Fruit fly (Drosophila melanogaster) whole organism, prepupa: ENCODE data around the gene NimB2.

ENCODE experiments used
- CG10631 ChIP-seq: fragments of 200-800 bp; sonication (Bioruptor generic); optimal IDR thresholded peaks from 2 replicates; lab custom pipeline; 2016; ENCODE audit warnings: missing biosample characterization, missing genetic modification characterization
- CG10669 ChIP-seq: fragments of 200-800 bp; sonication (Bioruptor generic); optimal IDR thresholded peaks from 3 replicates; lab custom pipeline; 2018; ENCODE audit warnings: missing biosample characterization, mild to moderate bottlenecking, missing genetic modification characterization, moderate library complexity
- CG11294 ChIP-seq: fragments of 200-800 bp; sonication (Bioruptor generic); IDR thresholded peaks from 2 replicates; pipeline ENCODE4 v1.3.6; 2022; ENCODE audit warnings: missing biosample characterization, missing genetic modification characterization
- CG11762 ChIP-seq: fragments of 200-800 bp; sonication (Bioruptor generic); optimal IDR thresholded peaks from 3 replicates; lab custom pipeline; 2016; ENCODE audit warnings: missing biosample characterization, missing genetic modification characterization; ENCODE audit not compliant: insufficient read depth
- CG15336 ChIP-seq: fragments of 200-800 bp; sonication (Bioruptor generic); IDR thresholded peaks from 2 replicates; pipeline ENCODE4 v1.3.6; 2022; ENCODE audit warnings: missing biosample characterization, missing genetic modification characterization
- CG1621 ChIP-seq: fragments of 200-800 bp; sonication (Bioruptor generic); optimal IDR thresholded peaks from 3 replicates; lab custom pipeline; 2018; ENCODE audit warnings: missing biosample characterization, mild to moderate bottlenecking, missing genetic modification characterization
- CG16779 ChIP-seq: fragments of 200-800 bp; sonication (Bioruptor generic); optimal IDR thresholded peaks from 3 replicates; lab custom pipeline; 2017; ENCODE audit warnings: missing biosample characterization, mild to moderate bottlenecking, missing genetic modification characterization
- CG3032 ChIP-seq: fragments of 200-800 bp; optimal IDR thresholded peaks from 2 replicates; lab custom pipeline; 2019; ENCODE audit warnings: missing biosample characterization, mild to moderate bottlenecking, missing genetic modification characterization, moderate library complexity
- CG32006 ChIP-seq: fragments of 200-800 bp; sonication (Bioruptor generic); optimal IDR thresholded peaks from 3 replicates; lab custom pipeline; 2017; ENCODE audit warnings: missing biosample characterization, mild to moderate bottlenecking, missing genetic modification characterization
- CG4318 ChIP-seq: fragments of 200-800 bp; sonication (Bioruptor generic); optimal IDR thresholded peaks from 3 replicates; lab custom pipeline; 2017; ENCODE audit warnings: missing biosample characterization, mild to moderate bottlenecking, missing genetic modification characterization
- CG6163 ChIP-seq: fragments of 200-800 bp; sonication (Bioruptor generic); IDR thresholded peaks from 3 replicates; pipeline ENCODE4 v1.3.6; 2022; ENCODE audit warnings: missing biosample characterization, missing genetic modification characterization
- CG6276 ChIP-seq: fragments of 200-800 bp; sonication (Bioruptor generic); optimal IDR thresholded peaks from 2 replicates; lab custom pipeline; 2017; ENCODE audit warnings: missing biosample characterization, mild to moderate bottlenecking, missing genetic modification characterization
- CG6792 ChIP-seq: fragments of 200-800 bp; sonication (Bioruptor generic); optimal IDR thresholded peaks from 3 replicates; lab custom pipeline; 2016; ENCODE audit warnings: missing biosample characterization, missing genetic modification characterization
- CG6808 ChIP-seq: fragments of 200-800 bp; sonication (Bioruptor generic); optimal IDR thresholded peaks from 3 replicates; lab custom pipeline; 2017; ENCODE audit warnings: missing biosample characterization, missing genetic modification characterization, mild to moderate bottlenecking, moderate library complexity, missing genetic modification reagents
- CG7368 ChIP-seq: fragments of 200-800 bp; sonication (Bioruptor generic); optimal IDR thresholded peaks from 3 replicates; lab custom pipeline; 2016; ENCODE audit warnings: missing biosample characterization, missing genetic modification characterization
- CG8119 ChIP-seq: fragments of 200-800 bp; sonication (Bioruptor generic); IDR thresholded peaks from 3 replicates; pipeline ENCODE4 v1.3.6; 2022; ENCODE audit warnings: missing biosample characterization, missing genetic modification characterization
- CG8319 ChIP-seq: fragments of 200-800 bp; sonication (Bioruptor generic); optimal IDR thresholded peaks from 3 replicates; lab custom pipeline; 2016; ENCODE audit warnings: missing biosample characterization, missing genetic modification characterization
- CG9139 ChIP-seq: fragments of 200-800 bp; sonication (Bioruptor generic); optimal IDR thresholded peaks from 3 replicates; lab custom pipeline; 2017; ENCODE audit warnings: missing biosample characterization, mild to moderate bottlenecking, missing genetic modification characterization
- Eip75B ChIP-seq: fragments of 200-800 bp; sonication (Bioruptor generic); optimal IDR thresholded peaks from 3 replicates; lab custom pipeline; 2016; ENCODE audit warnings: missing biosample characterization, missing genetic modification characterization
- Eip78C ChIP-seq: fragments of 200-800 bp; sonication (Bioruptor generic); peaks from one replicate; lab custom pipeline; 2016; ENCODE audit warnings: missing biosample characterization, missing genetic modification characterization
- Eip93F ChIP-seq: fragments of 200-800 bp; sonication (Bioruptor generic); optimal IDR thresholded peaks from 2 replicates; lab custom pipeline; 2016; ENCODE audit warnings: missing biosample characterization, mild to moderate bottlenecking, missing genetic modification characterization
- Gug ChIP-seq: fragments of 200-800 bp; sonication (Bioruptor generic); IDR thresholded peaks from 2 replicates; pipeline ENCODE4 v1.3.6; 2022; ENCODE audit warnings: missing biosample characterization, missing genetic modification characterization
- Hr38 ChIP-seq: sonication (Bioruptor generic); optimal IDR thresholded peaks from 2 replicates; lab custom pipeline; 2016; ENCODE audit warnings: missing biosample characterization, missing genetic modification characterization
- Hr39 ChIP-seq: fragments of 200-800 bp; sonication (Bioruptor generic); optimal IDR thresholded peaks from 2 replicates; lab custom pipeline; 2016; ENCODE audit warnings: missing biosample characterization, missing genetic modification characterization
- Hr4 ChIP-seq: fragments of 200-800 bp; sonication (Bioruptor generic); optimal IDR thresholded peaks from 3 replicates; lab custom pipeline; 2016; ENCODE audit warnings: missing biosample characterization, missing genetic modification characterization
- Lpt ChIP-seq: fragments of 200-800 bp; sonication (Bioruptor generic); optimal IDR thresholded peaks from 3 replicates; lab custom pipeline; 2016; ENCODE audit warnings: missing biosample characterization, missing genetic modification characterization
- OdsH ChIP-seq: fragments of 200-800 bp; sonication (Bioruptor generic); optimal IDR thresholded peaks from 3 replicates; lab custom pipeline; 2016; ENCODE audit warnings: missing biosample characterization, missing genetic modification characterization
- Sox14 ChIP-seq: fragments of 200-800 bp; sonication (Bioruptor generic); optimal IDR thresholded peaks from 3 replicates; lab custom pipeline; 2016; ENCODE audit warnings: missing biosample characterization, missing genetic modification characterization
- Sox15 ChIP-seq: fragments of 200-800 bp; sonication (Bioruptor generic); optimal IDR thresholded peaks from 3 replicates; lab custom pipeline; 2016; ENCODE audit warnings: missing biosample characterization, missing genetic modification characterization
- achi ChIP-seq: fragments of 200-800 bp; sonication (Bioruptor generic); optimal IDR thresholded peaks from 3 replicates; lab custom pipeline; 2016; ENCODE audit warnings: missing biosample characterization, missing genetic modification characterization
- acj6 ChIP-seq: fragments of 200-800 bp; sonication (Bioruptor generic); optimal IDR thresholded peaks from 3 replicates; lab custom pipeline; 2016; ENCODE audit warnings: missing biosample characterization, missing genetic modification characterization
- cyc ChIP-seq: fragments of 200-800 bp; sonication (Bioruptor generic); optimal IDR thresholded peaks from 3 replicates; lab custom pipeline; 2016; ENCODE audit warnings: missing biosample characterization, missing genetic modification characterization
- dsx ChIP-seq: fragments of 200-800 bp; optimal IDR thresholded peaks from 3 replicates; lab custom pipeline; 2019; ENCODE audit warnings: missing biosample characterization, mild to moderate bottlenecking, missing genetic modification characterization, moderate library complexity; ENCODE audit not compliant: poor library complexity, severe bottlenecking
- esn ChIP-seq: fragments of 200-800 bp; sonication (Bioruptor generic); optimal IDR thresholded peaks from 2 replicates; lab custom pipeline; 2016; ENCODE audit warnings: missing biosample characterization, mild to moderate bottlenecking, missing genetic modification characterization, moderate library complexity
- fd85E ChIP-seq: fragments of 200-800 bp; sonication (Bioruptor generic); optimal IDR thresholded peaks from 3 replicates; lab custom pipeline; 2016; ENCODE audit warnings: missing biosample characterization, missing genetic modification characterization
- fkh ChIP-seq: fragments of 200-800 bp; sonication (Bioruptor generic); optimal IDR thresholded peaks from 3 replicates; lab custom pipeline; 2017; ENCODE audit warnings: missing biosample characterization, mild to moderate bottlenecking, missing genetic modification characterization, moderate library complexity
- lz ChIP-seq: fragments of 200-800 bp; sonication (Bioruptor generic); optimal IDR thresholded peaks from 3 replicates; lab custom pipeline; 2016; ENCODE audit warnings: missing biosample characterization, missing genetic modification characterization
- net ChIP-seq: fragments of 200-800 bp; sonication (Bioruptor generic); optimal IDR thresholded peaks from 3 replicates; lab custom pipeline; 2016; ENCODE audit warnings: missing biosample characterization, missing genetic modification characterization
- pdm3 ChIP-seq: fragments of 200-800 bp; sonication (Bioruptor generic); optimal IDR thresholded peaks from 3 replicates; lab custom pipeline; 2016; ENCODE audit warnings: missing biosample characterization, missing genetic modification characterization
- salr ChIP-seq, 2 experiments: fragments of 200-800 bp; sonication (Bioruptor generic); optimal IDR thresholded peaks; 3 replicates each; lab custom pipeline; 2016 to 2018; ENCODE audit warnings: missing biosample characterization in 2 of 2, missing genetic modification characterization in 2 of 2, mild to moderate bottlenecking in 1 of 2
- spab ChIP-seq: fragments of 200-800 bp; sonication (Bioruptor generic); optimal IDR thresholded peaks from 2 replicates; lab custom pipeline; 2017; ENCODE audit warnings: missing biosample characterization, mild to moderate bottlenecking, missing genetic modification characterization, missing genetic modification reagents
- svp ChIP-seq: fragments of 200-800 bp; sonication (Bioruptor generic); peaks from one replicate; lab custom pipeline; 2016; ENCODE audit warnings: missing biosample characterization, missing genetic modification characterization
- topi ChIP-seq: fragments of 200-800 bp; sonication (Bioruptor generic); optimal IDR thresholded peaks from 3 replicates; lab custom pipeline; 2016; ENCODE audit warnings: missing biosample characterization, missing genetic modification characterization
- vri ChIP-seq: fragments of 200-800 bp; sonication (Bioruptor generic); optimal IDR thresholded peaks from 3 replicates; lab custom pipeline; 2016; ENCODE audit warnings: missing biosample characterization, mild to moderate bottlenecking, missing genetic modification characterization

The NimB2 gene

DNA sequence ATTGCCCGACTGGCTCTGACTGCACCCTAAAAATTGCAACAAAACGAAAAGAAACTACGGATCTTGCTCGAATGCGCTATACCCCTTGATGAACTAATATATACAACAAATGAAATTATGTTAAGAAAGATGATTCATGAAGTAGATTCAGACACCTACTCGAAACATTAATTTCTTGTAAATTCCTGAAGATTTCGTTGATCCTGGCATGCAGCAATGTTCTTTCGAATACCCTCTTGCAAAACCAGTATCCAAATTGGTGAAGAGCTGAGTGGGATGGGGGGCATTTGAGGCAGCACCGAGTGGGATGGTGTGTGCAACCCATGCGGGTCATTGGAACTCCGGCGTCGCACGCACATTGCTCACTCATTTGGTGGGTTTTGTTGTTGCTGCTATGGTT, 11.0 kb downstream of the NimB2 start (continued):
- TF ChIP-seq fkh (GFP tag; lab: Kevin White, UChicago) (no peak), OdsH (GFP tag; lab: Kevin White, UChicago) (peak; percentile 97), CG6792 (GFP tag; lab: Kevin White, UChicago) (peak; percentile 96), CG9139 (peak; percentile 67), net (GFP tag; lab: Kevin White, UChicago) (peak; percentile 95), Gug (GFP tag; lab: Robert Waterston, UW) (peak; percentile 94), dsx (GFP tag; lab: Kevin White, UChicago) (peak; percentile 87), CG7368 (GFP tag; lab: Kevin White, UChicago) (peak; percentile 83), CG6163 (GFP tag; lab: Robert Waterston, UW) (peak; percentile 98), CG11762 (GFP tag; lab: Kevin White, UChicago) (peak; percentile 93), esn (peak; percentile 99), CG10631 (GFP tag; lab: Kevin White, UChicago) (peak; percentile 96), CG6276 (peak; percentile 90), Hr4 (peak; percentile 91), Eip78C (GFP tag; lab: Kevin White, UChicago) (peak; percentile 98), Sox15 (GFP tag; lab: Kevin White, UChicago) (peak; percentile 92), topi (GFP tag; lab: Kevin White, UChicago) (peak; percentile 95), CG4318 (GFP tag; lab: Kevin White, UChicago) (peak; percentile 86), Sox14 (GFP tag; lab: Kevin White, UChicago) (peak; percentile 98), CG11294 (GFP tag; lab: Robert Waterston, UW) (peak; percentile 95), svp (GFP tag; lab: Kevin White, UChicago) (peak; percentile 95), CG6808 (peak; percentile 86), Eip75B (GFP tag; lab: Kevin White, UChicago) (peak; percentile 96), achi (GFP tag; lab: Kevin White, UChicago) (peak; percentile 95), CG16779 (peak; percentile 86), fd85E (peak; percentile 62), CG15336 (peak; percentile 97), Eip93F (peak; percentile 94), CG10669 (GFP tag; lab: Kevin White, UChicago) (peak; percentile 90), Lpt (GFP tag; lab: Kevin White, UChicago) (peak; percentile 96), Hr38 (GFP tag; lab: Kevin White, UChicago) (no peak), lz (GFP tag; lab: Kevin White, UChicago) (peak; percentile 98), CG8119 (GFP tag; lab: Robert Waterston, UW) (peak; percentile 94), salr (GFP tag; optimal IDR thresholded peaks at IDR 0.05; lab: Kevin White, UChicago) (peak; percentile 88 to 92), spab (GFP tag; lab: Kevin White, UChicago) (peak; percentile 88), pdm3 (GFP tag; lab: Kevin White, UChicago) (peak; percentile 97), Hr39 (peak; percentile 99), CG32006 (GFP tag; lab: Kevin White, UChicago) (peak; percentile 95), CG3032 (tag; lab: Kevin White, UChicago) (peak; percentile 94), cyc (GFP tag; lab: Kevin White, UChicago) (peak; percentile 96)

DNA sequence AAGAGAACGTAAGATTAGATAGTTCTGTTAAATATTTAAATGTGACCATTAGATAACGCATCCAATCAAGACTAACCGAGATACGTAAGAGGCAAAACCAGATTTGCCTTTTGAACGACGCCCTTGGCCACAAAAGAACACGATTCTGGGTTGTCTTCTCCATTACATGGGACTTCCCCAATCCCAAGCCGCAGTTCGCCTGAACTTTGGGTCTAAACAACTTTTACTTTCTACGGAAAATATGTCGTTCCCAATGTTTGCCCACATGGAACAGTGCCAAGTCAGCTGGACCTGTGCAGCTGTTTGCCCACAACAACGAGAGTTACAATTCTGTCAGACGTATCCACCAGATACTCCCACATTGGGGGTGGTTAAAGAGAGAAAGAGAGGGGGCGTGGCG, 17.0 kb downstream of the NimB2 start:
- TF ChIP-seq CG8319 (GFP tag; lab: Kevin White, UChicago) (no peak), CG6808 (no peak), dsx (GFP tag; lab: Kevin White, UChicago) (no peak), vri (no peak), salr (GFP tag; optimal IDR thresholded peaks at IDR 0.05; lab: Kevin White, UChicago) (no peak), achi (GFP tag; lab: Kevin White, UChicago) (no peak), net (GFP tag; lab: Kevin White, UChicago) (no peak), acj6 (GFP tag; lab: Kevin White, UChicago) (no peak), Sox14 (GFP tag; lab: Kevin White, UChicago) (no peak), CG3032 (tag; lab: Kevin White, UChicago) (no peak), CG10631 (GFP tag; lab: Kevin White, UChicago) (no peak), OdsH (GFP tag; lab: Kevin White, UChicago) (no peak), CG1621 (tag; lab: Kevin White, UChicago) (no peak)
- TF ChIP-seq, all 60 proteins: peak for 0
